Worm (Caenorhabditis elegans) whole organism, midembryonic: ENCODE results near the gene mml-1.

Experiments
- cog-1 ChIP-seq: sonication (generic microtip); optimal IDR thresholded peaks from 2 replicates; lab custom pipeline; 2016; ENCODE audit warnings: missing genetic modification characterization, missing compliant biosample characterization
- med-1 ChIP-seq: sonication (generic microtip); optimal IDR thresholded peaks from 2 replicates; lab custom pipeline; 2017; ENCODE audit warnings: missing genetic modification characterization, mild to moderate bottlenecking, missing compliant biosample characterization, antibody characterized with exemption, missing genetic modification reagents; ENCODE audit not compliant: insufficient read depth
- ztf-29 ChIP-seq: fragments of 200-800 bp; sonication (Bioruptor generic); IDR thresholded peaks from 2 replicates; pipeline ENCODE4 v1.3.6; 2022; ENCODE audit warnings: missing genetic modification reagents, missing genetic modification characterization, missing compliant biosample characterization

- no peak for TF ChIP-seq ztf-29 (GFP tag; lab: Robert Waterston, UW)
- no peak for TF ChIP-seq cog-1 (tag; lab: Kevin White, UChicago)
- TF ChIP-seq med-1 (GFP tag; lab: Kevin White, UChicago), result no peak
Observed at ce11 chrIII:7397196-7397595, 22.7 kb upstream of the mml-1 start.
